Fruit fly (Drosophila melanogaster): ENCODE results near the gene CG13833.

dm6 chr3R:23067209-23067826 lies 32.0 kb upstream of the CG13833 start, which contains the start of gene CG17111:
- TF ChIP-seq OdsH (GFP tag; optimal IDR thresholded peaks at IDR 0.05), result peak; percentile 3
- TF ChIP-seq pan (optimal IDR thresholded peaks at IDR 0.05), result no peak
- TF ChIP-seq fru (GFP tag; optimal IDR thresholded peaks at IDR 0.05), result peak; percentile 8
- no peak for TF ChIP-seq usp (GFP tag; optimal IDR thresholded peaks at IDR 0.05)
- TF ChIP-seq Vsx2 (GFP tag; optimal IDR thresholded peaks at IDR 0.05; ENCODE audit: partially characterized antibody), result no peak
- TF ChIP-seq lola (GFP tag; optimal IDR thresholded peaks at IDR 0.05), result no peak
